Worm (Caenorhabditis elegans) whole organism, L1 larva: ENCODE data around the gene dhs-5.

Experiments
- ceh-82 ChIP-seq, 3 experiments: fragments of 150-350 bp in 1 of 3; sonication (generic microtip) in 2 of 3; optimal IDR thresholded peaks; 2 replicates each; lab custom pipeline; 2014 to 2017; ENCODE audit warnings: missing biosample characterization in 3 of 3, missing genetic modification characterization in 3 of 3
- egl-27 ChIP-seq, 2 experiments: fragments of 150-350 bp in 1 of 2; sonication (generic microtip); optimal IDR thresholded peaks; 3 replicates each; lab custom pipeline; 2017 to 2018; ENCODE audit warnings: missing biosample characterization in 2 of 2, missing genetic modification characterization in 2 of 2, missing genetic modification reagents in 2 of 2
- lin-13 ChIP-seq: fragments of 150-350 bp; optimal IDR thresholded peaks from 2 replicates; lab custom pipeline; 2014; ENCODE audit warnings: missing biosample characterization, missing genetic modification reagents, missing genetic modification characterization
- nhr-12 ChIP-seq: sonication (generic microtip); optimal IDR thresholded peaks from 2 replicates; lab custom pipeline; 2017; ENCODE audit warnings: missing biosample characterization, missing genetic modification characterization
- nhr-237 ChIP-seq: fragments of 150-350 bp; optimal IDR thresholded peaks from 2 replicates; lab custom pipeline; 2014; ENCODE audit warnings: missing biosample characterization, missing genetic modification characterization
- nhr-28 ChIP-seq: fragments of 150-350 bp; optimal IDR thresholded peaks from 2 replicates; lab custom pipeline; 2014; ENCODE audit warnings: missing biosample characterization, missing genetic modification characterization
- nhr-71 ChIP-seq: sonication (generic microtip); optimal IDR thresholded peaks from 2 replicates; lab custom pipeline; 2016; ENCODE audit warnings: mild to moderate bottlenecking, missing genetic modification characterization, moderate library complexity, missing compliant biosample characterization
- sox-4 ChIP-seq: sonication (generic microtip); optimal IDR thresholded peaks from 2 replicates; lab custom pipeline; 2016; ENCODE audit warnings: missing genetic modification characterization, missing compliant biosample characterization
- unc-62 ChIP-seq: fragments of 150-350 bp; optimal IDR thresholded peaks from 2 replicates; lab custom pipeline; 2014; ENCODE audit warnings: missing biosample characterization, missing genetic modification reagents, missing genetic modification characterization
- unc-86 ChIP-seq: sonication (generic microtip); optimal IDR thresholded peaks from 2 replicates; lab custom pipeline; 2016; ENCODE audit warnings: missing genetic modification characterization, missing compliant biosample characterization
- ztf-11 ChIP-seq, 2 experiments: sonication (generic microtip); optimal IDR thresholded peaks; 2 replicates each; lab custom pipeline; 2016 to 2017; ENCODE audit warnings: missing genetic modification characterization in 2 of 2, missing biosample characterization in 1 of 2, missing compliant biosample characterization in 1 of 2
- ztf-4 ChIP-seq: fragments of 150-350 bp; optimal IDR thresholded peaks from 2 replicates; lab custom pipeline; 2014; ENCODE audit warnings: missing biosample characterization, missing genetic modification characterization

DNA sequence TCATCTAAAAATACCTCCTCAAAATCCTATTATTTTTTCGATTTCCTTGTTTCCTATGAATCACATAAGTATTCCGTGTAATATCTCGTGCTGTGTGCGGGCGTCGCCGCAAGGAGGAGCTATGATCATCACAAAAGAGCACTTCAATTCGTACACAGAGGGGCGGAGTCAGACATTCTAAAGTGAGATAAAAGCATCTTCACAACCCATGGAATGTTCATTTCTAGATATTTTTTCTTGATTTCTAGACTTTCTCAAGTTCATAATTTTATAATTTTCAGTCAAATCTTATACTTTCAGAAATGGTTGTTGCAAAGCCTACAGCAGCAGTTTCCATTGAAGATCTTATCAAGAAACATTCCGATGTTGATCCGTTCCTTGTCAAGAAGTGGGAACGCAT lies 6.3 kb upstream of the dhs-5 start, which contains the start of gene cex-1:
- TF ChIP-seq nhr-237 (no peak), ztf-4 (tag; lab: Kevin White, UChicago) (no peak), ztf-11 (tag; optimal IDR thresholded peaks at IDR 0.05; lab: Kevin White, UChicago) (no peak), lin-13 (GFP tag; lab: Kevin White, UChicago) (no peak), unc-62 (no peak), sox-4 (no peak), nhr-12 (tag; lab: Kevin White, UChicago) (no peak), nhr-71 (no peak), unc-86 (tag; lab: Kevin White, UChicago) (no peak), egl-27 (tag; optimal IDR thresholded peaks at IDR 0.05; lab: Kevin White, UChicago) (no peak), ceh-82 (tag; optimal IDR thresholded peaks at IDR 0.05; lab: Kevin White, UChicago) (no peak), nhr-28 (tag; lab: Kevin White, UChicago) (no peak)
